Worm (Caenorhabditis elegans) whole organism, L4 larva: ENCODE data around the gene acs-19.

ENCODE experiments used
- ama-1 ChIP-seq: fragments of 150-350 bp; optimal IDR thresholded peaks from 2 replicates; lab custom pipeline; 2014; ENCODE audit warnings: inconsistent platforms, mixed read lengths
- egl-27 ChIP-seq: sonication (generic microtip); optimal IDR thresholded peaks from 3 replicates; lab custom pipeline; 2017; ENCODE audit warnings: missing biosample characterization, missing genetic modification reagents, missing genetic modification characterization
- jun-1 ChIP-seq: fragments of 150-350 bp; optimal IDR thresholded peaks from 2 replicates; lab custom pipeline; 2014; ENCODE audit warnings: missing biosample characterization, missing genetic modification reagents, missing genetic modification characterization
- lin-13 ChIP-seq: fragments of 150-350 bp; optimal IDR thresholded peaks from 2 replicates; lab custom pipeline; 2014; ENCODE audit warnings: missing biosample characterization, missing genetic modification reagents, missing genetic modification characterization
- lir-3 ChIP-seq: sonication (generic microtip); optimal IDR thresholded peaks from 2 replicates; lab custom pipeline; 2016; ENCODE audit warnings: mild to moderate bottlenecking, missing genetic modification characterization, missing compliant biosample characterization
- mxl-2 ChIP-seq: fragments of 200-800 bp; sonication (Bioruptor generic); conservative IDR thresholded peaks from 2 replicates; pipeline ENCODE4 v1.3.6; 2022; ENCODE audit warnings: missing genetic modification reagents, missing genetic modification characterization, missing compliant biosample characterization
- spr-3 ChIP-seq: fragments of 200-800 bp; sonication (Bioruptor generic); optimal IDR thresholded peaks from 2 replicates; lab custom pipeline; 2018; ENCODE audit warnings: mild to moderate bottlenecking, missing genetic modification characterization, missing compliant biosample characterization

DNA sequence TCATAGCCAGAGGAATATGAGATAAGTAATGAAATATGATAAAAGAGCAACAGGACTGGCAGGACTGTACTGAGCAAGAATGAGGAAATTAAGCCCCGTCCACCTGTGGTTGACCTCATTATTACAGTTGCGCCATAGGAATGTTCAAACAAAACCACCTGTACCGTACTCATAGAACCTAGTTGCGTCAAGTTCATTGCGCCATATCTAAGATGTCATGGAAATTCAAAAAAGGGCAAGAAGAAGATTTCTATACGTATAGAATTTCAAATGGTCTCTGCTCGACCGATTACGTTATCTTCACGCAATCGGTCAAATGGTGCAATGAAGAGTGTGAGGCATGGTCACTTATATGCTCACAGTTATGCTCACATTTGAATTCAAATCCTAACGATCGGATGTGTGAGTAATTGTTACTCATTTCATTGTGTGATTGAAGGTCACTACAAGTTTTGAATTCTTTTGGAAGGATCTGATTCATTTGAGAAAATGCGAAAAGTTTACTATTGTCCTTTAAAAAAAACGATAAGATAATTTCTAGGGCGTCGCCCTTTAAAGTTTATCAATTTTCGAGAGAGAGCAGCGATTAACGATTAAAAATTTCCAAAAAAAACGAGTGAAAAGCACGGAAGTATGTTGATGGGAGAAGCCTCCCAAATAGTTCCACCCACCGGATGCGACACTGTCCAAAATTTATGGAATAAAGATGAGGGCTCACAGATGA is 7.6 kb downstream of the acs-19 start:
- TF ChIP-seq jun-1 (tag; lab: Kevin White, UChicago) (no peak), mxl-2 (no peak), lir-3 (tag; lab: Kevin White, UChicago) (no peak), egl-27 (no peak), spr-3 (GFP tag; lab: Kevin White, UChicago) (no peak), lin-13 (no peak), ama-1 (lab: Kevin White, UChicago) (no peak)
